Fruit fly (Drosophila melanogaster) whole organism, adult: ENCODE data around the gene CG31715.

Experiments
- CG11617 ChIP-seq: fragments of 200-800 bp; sonication (Bioruptor generic); optimal IDR thresholded peaks from 2 replicates; lab custom pipeline; 2017; ENCODE audit warnings: mild to moderate bottlenecking, missing biosample characterization, missing genetic modification reagents, missing genetic modification characterization
- CG12768 ChIP-seq: fragments of 200-800 bp; sonication (Bioruptor generic); optimal IDR thresholded peaks from 2 replicates; lab custom pipeline; 2017; ENCODE audit warnings: missing biosample characterization, missing genetic modification characterization, mild to moderate bottlenecking, moderate library complexity, missing genetic modification reagents
- CG14711 ChIP-seq: fragments of 200-800 bp; sonication (Bioruptor generic); optimal IDR thresholded peaks from 2 replicates; lab custom pipeline; 2018; ENCODE audit warnings: missing biosample characterization, mild to moderate bottlenecking, missing genetic modification characterization, moderate library complexity
- CG1620 ChIP-seq: fragments of 200-800 bp; sonication (Bioruptor generic); optimal IDR thresholded peaks from 2 replicates; lab custom pipeline; 2016; ENCODE audit warnings: missing biosample characterization, missing genetic modification characterization
- CG33017 ChIP-seq: fragments of 200-800 bp; sonication (Bioruptor generic); optimal IDR thresholded peaks from 2 replicates; lab custom pipeline; 2018; ENCODE audit warnings: missing biosample characterization, mild to moderate bottlenecking, missing genetic modification characterization, moderate library complexity
- CG5204 ChIP-seq: fragments of 200-800 bp; sonication (Bioruptor generic); optimal IDR thresholded peaks from 2 replicates; lab custom pipeline; 2016; ENCODE audit warnings: missing biosample characterization, missing genetic modification characterization
- CG7045 ChIP-seq: fragments of 200-800 bp; sonication (Bioruptor generic); optimal IDR thresholded peaks from 2 replicates; lab custom pipeline; 2017; ENCODE audit warnings: missing biosample characterization, mild to moderate bottlenecking, missing genetic modification characterization
- CG7101 ChIP-seq: fragments of 200-800 bp; sonication (Bioruptor generic); optimal IDR thresholded peaks from 2 replicates; lab custom pipeline; 2018; ENCODE audit warnings: missing biosample characterization, mild to moderate bottlenecking, missing genetic modification characterization, moderate library complexity
- Clk ChIP-seq: fragments of 200-800 bp; sonication (Bioruptor generic); optimal IDR thresholded peaks from 2 replicates; lab custom pipeline; 2017; ENCODE audit warnings: missing biosample characterization, missing genetic modification characterization
- Crg-1 ChIP-seq: fragments of 200-800 bp; sonication (Bioruptor generic); optimal IDR thresholded peaks from 2 replicates; lab custom pipeline; 2016; ENCODE audit warnings: missing biosample characterization, missing genetic modification characterization
- Hr96 ChIP-seq: fragments of 200-800 bp; sonication (Bioruptor generic); optimal IDR thresholded peaks from 2 replicates; lab custom pipeline; 2016; ENCODE audit warnings: missing biosample characterization, missing genetic modification characterization
- Mnt ChIP-seq: fragments of 200-800 bp; sonication (Bioruptor generic); optimal IDR thresholded peaks from 2 replicates; lab custom pipeline; 2016; ENCODE audit warnings: missing biosample characterization, mild to moderate bottlenecking, missing genetic modification characterization
- bab1 ChIP-seq: fragments of 200-800 bp; sonication (Bioruptor generic); optimal IDR thresholded peaks from 3 replicates; lab custom pipeline; 2019; ENCODE audit warnings: missing biosample characterization, mild to moderate bottlenecking, missing genetic modification characterization, moderate library complexity
- cic ChIP-seq: fragments of 200-800 bp; sonication (Bioruptor generic); optimal IDR thresholded peaks from 2 replicates; lab custom pipeline; 2017; ENCODE audit warnings: missing biosample characterization, mild to moderate bottlenecking, missing genetic modification characterization, moderate library complexity
- cnc ChIP-seq, 2 experiments: fragments of >200 bp; optimal IDR thresholded peaks; 2 replicates each; lab custom pipeline; 2017
- kay ChIP-seq: fragments of 200-800 bp; sonication (Bioruptor generic); peaks from one replicate; lab custom pipeline; 2016; ENCODE audit warnings: missing biosample characterization, missing genetic modification characterization, borderline replicate concordance
- ovo ChIP-seq: fragments of 200-800 bp; sonication (Bioruptor generic); optimal IDR thresholded peaks from 2 replicates; lab custom pipeline; 2016; ENCODE audit warnings: missing biosample characterization, missing genetic modification characterization
- pad ChIP-seq: fragments of 200-800 bp; sonication (Bioruptor generic); optimal IDR thresholded peaks from 3 replicates; lab custom pipeline; 2017; ENCODE audit warnings: missing biosample characterization, missing genetic modification characterization, mild to moderate bottlenecking, moderate library complexity, missing genetic modification reagents
- tj ChIP-seq: fragments of 200-800 bp; sonication (Bioruptor generic); optimal IDR thresholded peaks from 3 replicates; lab custom pipeline; 2017; ENCODE audit warnings: missing biosample characterization, mild to moderate bottlenecking, missing genetic modification characterization, moderate library complexity
- toe ChIP-seq: fragments of 200-800 bp; sonication (Bioruptor generic); optimal IDR thresholded peaks from 2 replicates; lab custom pipeline; 2016; ENCODE audit warnings: missing biosample characterization, missing genetic modification characterization

Gene CG31715

DNA sequence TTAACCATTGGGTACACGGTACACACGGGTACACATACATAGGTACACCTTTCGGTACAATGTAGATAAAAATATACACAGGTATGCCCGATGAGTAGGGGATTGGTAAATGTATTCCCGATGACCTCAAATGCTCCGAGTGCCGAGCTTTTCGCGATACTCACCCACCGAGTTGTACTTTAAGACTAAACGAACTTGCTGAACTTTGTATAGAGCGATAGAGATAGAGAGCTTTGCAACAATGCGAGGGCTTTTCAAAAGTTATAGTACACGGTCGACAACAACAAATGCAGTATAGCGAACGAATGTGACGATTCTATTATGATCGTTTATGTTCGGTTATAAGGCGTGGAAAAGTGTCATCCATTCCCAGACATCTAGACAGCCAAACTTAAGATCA is 19.8 kb upstream of the CG31715 start:
- no peak for TF ChIP-seq Crg-1 (GFP tag; lab: Kevin White, UChicago)
- peak; percentile 47 for TF ChIP-seq toe (GFP tag; lab: Kevin White, UChicago)
- TF ChIP-seq Mnt (GFP tag; lab: Kevin White, UChicago), result peak; percentile 47
- TF ChIP-seq pad, result no peak
- peak; percentile 25 for TF ChIP-seq CG7101 (tag; lab: Kevin White, UChicago)
- no peak for TF ChIP-seq CG1620 (GFP tag; lab: Kevin White, UChicago)
- no peak for TF ChIP-seq cnc (optimal IDR thresholded peaks at IDR 0.05; lab: Kevin White, UChicago)
- peak; percentile 48 for TF ChIP-seq ovo
- TF ChIP-seq Clk (GFP tag; lab: Kevin White, UChicago), result no peak
- peak; percentile 99 for TF ChIP-seq kay (GFP tag; lab: Kevin White, UChicago)
- peak; percentile 17 for TF ChIP-seq CG14711
- TF ChIP-seq CG5204 (GFP tag; lab: Kevin White, UChicago), result no peak
- TF ChIP-seq CG7045 (GFP tag; lab: Kevin White, UChicago), result no peak
- no peak for TF ChIP-seq Hr96 (GFP tag; lab: Kevin White, UChicago)
- peak; percentile 36 for TF ChIP-seq CG11617 (GFP tag; lab: Kevin White, UChicago)
- peak; percentile 90 for TF ChIP-seq cic (GFP tag; lab: Kevin White, UChicago)
- peak; percentile 82 for TF ChIP-seq CG33017
- TF ChIP-seq bab1 (GFP tag; lab: Kevin White, UChicago), result peak; percentile 70
- peak; percentile 45 for TF ChIP-seq tj (GFP tag; lab: Kevin White, UChicago)
- peak; percentile 97 for TF ChIP-seq CG12768 (GFP tag; lab: Kevin White, UChicago)

- TF ChIP-seq CG14711, result no peak
- no peak for TF ChIP-seq CG33017
- TF ChIP-seq ovo, result no peak
- TF ChIP-seq cnc (optimal IDR thresholded peaks at IDR 0.05; lab: Kevin White, UChicago), result no peak
- TF ChIP-seq kay (GFP tag; lab: Kevin White, UChicago), result no peak
- TF ChIP-seq CG7101 (tag; lab: Kevin White, UChicago), result no peak
- TF ChIP-seq CG11617 (GFP tag; lab: Kevin White, UChicago), result no peak
- TF ChIP-seq Clk (GFP tag; lab: Kevin White, UChicago), result no peak
- no peak for TF ChIP-seq CG5204 (GFP tag; lab: Kevin White, UChicago)
- no peak for TF ChIP-seq Crg-1 (GFP tag; lab: Kevin White, UChicago)
- no peak for TF ChIP-seq Hr96 (GFP tag; lab: Kevin White, UChicago)
- no peak for TF ChIP-seq tj (GFP tag; lab: Kevin White, UChicago)
- no peak for TF ChIP-seq toe (GFP tag; lab: Kevin White, UChicago)
These were observed 19.2 kb upstream of the CG31715 start, which contains the start of gene CG4995 for dm6 chr2L:10322176-10322575. CG4995 (plus strand) TSS chr2L:10322476.

DNA sequence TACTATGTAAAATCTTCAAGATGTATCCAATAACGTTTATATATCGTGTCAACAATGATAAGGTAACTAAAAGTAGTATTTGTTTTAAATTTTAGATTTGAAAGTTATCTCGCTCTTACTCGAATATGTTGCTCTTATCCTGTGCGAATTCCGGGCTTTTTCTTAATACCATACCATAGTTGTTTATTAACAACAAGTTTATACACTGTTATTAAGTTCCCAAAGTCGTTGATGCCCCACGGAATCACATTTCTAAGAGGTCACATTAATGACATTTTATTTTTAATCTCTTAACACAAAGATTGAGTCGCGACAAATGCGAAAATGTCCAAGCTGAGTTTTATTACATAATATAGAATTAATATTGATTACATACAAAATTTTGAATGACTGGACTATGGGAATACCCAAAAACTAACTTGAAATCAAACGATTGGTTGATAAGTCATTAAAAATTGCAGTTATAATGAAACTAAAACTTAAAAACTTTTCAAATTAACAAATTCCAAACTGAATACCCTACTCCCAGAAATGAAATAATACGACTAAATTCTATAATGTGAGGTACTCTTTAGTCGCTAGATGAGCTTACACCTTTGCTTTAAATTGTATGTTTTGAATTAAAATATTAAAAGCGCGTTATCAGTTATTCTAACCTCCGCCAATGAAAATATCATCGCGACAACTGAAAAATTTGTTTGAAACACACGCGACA is 18.5 kb upstream of the CG31715 start, which contains the start of gene CG5381:
Gene CG5381 (minus strand): TSS at position 330 of the 715 bp plus-strand sequence.
- TF ChIP-seq kay (GFP tag; lab: Kevin White, UChicago) (peak; percentile 69), CG7101 (tag; lab: Kevin White, UChicago) (no peak)

- TF ChIP-seq kay (GFP tag; lab: Kevin White, UChicago), result peak; percentile 82
- TF ChIP-seq Hr96 (GFP tag; lab: Kevin White, UChicago), result no peak
- TF ChIP-seq bab1 (GFP tag; lab: Kevin White, UChicago), result no peak
- no peak for TF ChIP-seq Crg-1 (GFP tag; lab: Kevin White, UChicago)
These were observed 13.6 kb upstream of the CG31715 start, which contains the start of gene RnrL for dm6 chr2L:10327790-10328189. RnrL (minus strand) TSS chr2L:10327943.

dm6 chr2L:10331066-10331847 is 10.2 kb upstream of the CG31715 start, which contains the start of the genes Schip1 and Cox10:
Schip1 (minus strand) TSS chr2L:10331116.
Cox10 (plus strand) TSS chr2L:10331471.
- TF ChIP-seq CG11617 (GFP tag; lab: Kevin White, UChicago) (no peak), bab1 (GFP tag; lab: Kevin White, UChicago) (no peak), CG1620 (GFP tag; lab: Kevin White, UChicago) (no peak), kay (GFP tag; lab: Kevin White, UChicago) (peak; percentile 0), Hr96 (GFP tag; lab: Kevin White, UChicago) (no peak), tj (GFP tag; lab: Kevin White, UChicago) (no peak), Crg-1 (GFP tag; lab: Kevin White, UChicago) (no peak), pad (no peak), CG14711 (peak; percentile 26), CG33017 (peak; percentile 40), Mnt (GFP tag; lab: Kevin White, UChicago) (peak; percentile 10), CG12768 (GFP tag; lab: Kevin White, UChicago) (no peak), Clk (GFP tag; lab: Kevin White, UChicago) (no peak), CG7101 (tag; lab: Kevin White, UChicago) (peak; percentile 44), cic (GFP tag; lab: Kevin White, UChicago) (no peak), cnc (optimal IDR thresholded peaks at IDR 0.05; lab: Kevin White, UChicago) (no peak), ovo (no peak), toe (GFP tag; lab: Kevin White, UChicago) (no peak)
